Fruit fly (Drosophila melanogaster): Measurements from ENCODE around the gene Papss.
A peak's percentile ranks its signal among the peaks of the same experiment; 100 is the strongest.

Gene Papss

dm6 chr3L:19804908-19805307 is 40.2 kb upstream of the Papss start, which contains the start of the genes TORIP and Ccdc58:
Gene TORIP, minus strand, starts transcription at chr3L:19805080.
Gene Ccdc58, plus strand, starts transcription at chr3L:19805181.
- TF ChIP-seq vri (GFP tag; optimal IDR thresholded peaks at IDR 0.05) (no peak), CG9139 (GFP tag; optimal IDR thresholded peaks at IDR 0.05) (no peak), dsx (GFP tag; optimal IDR thresholded peaks at IDR 0.05; ENCODE audit: poor library complexity, severe bottlenecking) (no peak), CG11902 (GFP tag; optimal IDR thresholded peaks at IDR 0.05) (no peak), Ets21C (GFP tag; optimal IDR thresholded peaks at IDR 0.05) (no peak), CG6163 (GFP tag; IDR thresholded peaks at IDR 0.05) (no peak), CG10631 (GFP tag; optimal IDR thresholded peaks at IDR 0.05) (no peak), Eip93F (GFP tag; optimal IDR thresholded peaks at IDR 0.05) (no peak), Ets96B (tag; optimal IDR thresholded peaks at IDR 0.05) (no peak), fd59A (GFP tag; optimal IDR thresholded peaks at IDR 0.05) (no peak), achi (GFP tag; optimal IDR thresholded peaks at IDR 0.05) (no peak), salr (GFP tag; optimal IDR thresholded peaks at IDR 0.05) (no peak), Blimp-1 (GFP tag; optimal IDR thresholded peaks at IDR 0.05) (no peak), topi (GFP tag; optimal IDR thresholded peaks at IDR 0.05) (no peak), CG11762 (GFP tag; optimal IDR thresholded peaks at IDR 0.05; ENCODE audit: insufficient read depth) (no peak), Hr38 (GFP tag; optimal IDR thresholded peaks at IDR 0.05) (no peak), Eip78C (GFP tag) (no peak), CG8632 (GFP tag; optimal IDR thresholded peaks at IDR 0.05) (no peak), Eip75B (GFP tag; optimal IDR thresholded peaks at IDR 0.05) (no peak)

- TF ChIP-seq spab (GFP tag; optimal IDR thresholded peaks at IDR 0.05), result no peak
- no peak for TF ChIP-seq pdm3 (GFP tag; optimal IDR thresholded peaks at IDR 0.05)
- no peak for TF ChIP-seq topi (GFP tag; optimal IDR thresholded peaks at IDR 0.05)
- TF ChIP-seq Ets21C (GFP tag; optimal IDR thresholded peaks at IDR 0.05), result no peak
- no peak for TF ChIP-seq fkh (GFP tag; optimal IDR thresholded peaks at IDR 0.05)
- no peak for TF ChIP-seq CG6808 (GFP tag; optimal IDR thresholded peaks at IDR 0.05)
Measured at dm6 chr3L:19805895-19806294, 39.2 kb upstream of the Papss start, which contains the start of gene CG34116. Gene CG34116, minus strand, starts transcription at chr3L:19806036.

- peak; percentile 23 for TF ChIP-seq CG6854 (GFP tag; optimal IDR thresholded peaks at IDR 0.05)
- TF ChIP-seq fkh (GFP tag; optimal IDR thresholded peaks at IDR 0.05), result no peak
- TF ChIP-seq esn (GFP tag; optimal IDR thresholded peaks at IDR 0.05), result peak; percentile 4
- TF ChIP-seq dac (GFP tag; optimal IDR thresholded peaks at IDR 0.05), result no peak
- TF ChIP-seq Smox (GFP tag; optimal IDR thresholded peaks at IDR 0.05), result no peak
- TF ChIP-seq fd59A (GFP tag; optimal IDR thresholded peaks at IDR 0.05), result no peak
Measured at dm6 chr3L:19807103-19807502, 38.0 kb upstream of the Papss start, which contains the start of the genes CG14104 and Kap-alpha1. Gene CG14104, minus strand, starts transcription at chr3L:19807199. Gene Kap-alpha1, plus strand, starts transcription at chr3L:19807232.

- TF ChIP-seq fd85E (GFP tag; optimal IDR thresholded peaks at IDR 0.05) (no peak), Ets96B (tag; optimal IDR thresholded peaks at IDR 0.05) (no peak), Hr39 (GFP tag; optimal IDR thresholded peaks at IDR 0.05) (no peak), CG15336 (GFP tag; IDR thresholded peaks at IDR 0.05) (no peak), Sox15 (GFP tag; optimal IDR thresholded peaks at IDR 0.05) (no peak), CG11762 (GFP tag; optimal IDR thresholded peaks at IDR 0.05; ENCODE audit: insufficient read depth) (no peak), Blimp-1 (GFP tag; optimal IDR thresholded peaks at IDR 0.05) (no peak), CG11294 (GFP tag; IDR thresholded peaks at IDR 0.05) (no peak), CG1621 (tag; optimal IDR thresholded peaks at IDR 0.05) (no peak), topi (GFP tag; optimal IDR thresholded peaks at IDR 0.05) (no peak), eg (GFP tag; IDR thresholded peaks at IDR 0.05) (no peak), pdm3 (GFP tag; optimal IDR thresholded peaks at IDR 0.05) (no peak), vri (GFP tag; optimal IDR thresholded peaks at IDR 0.05) (no peak), Gug (GFP tag; IDR thresholded peaks at IDR 0.05) (no peak), svp (GFP tag) (no peak), CG6808 (GFP tag; optimal IDR thresholded peaks at IDR 0.05) (no peak), Eip78C (GFP tag) (no peak), ss (GFP tag; optimal IDR thresholded peaks at IDR 0.05) (no peak), dsx (GFP tag; optimal IDR thresholded peaks at IDR 0.05; ENCODE audit: poor library complexity, severe bottlenecking) (no peak)
Measured at dm6 chr3L:19807521-19807920, 37.6 kb upstream of the Papss start.

Measured in whole organism, prepupa.